Worm (Caenorhabditis elegans): ENCODE results near the gene cng-3.

DNA sequence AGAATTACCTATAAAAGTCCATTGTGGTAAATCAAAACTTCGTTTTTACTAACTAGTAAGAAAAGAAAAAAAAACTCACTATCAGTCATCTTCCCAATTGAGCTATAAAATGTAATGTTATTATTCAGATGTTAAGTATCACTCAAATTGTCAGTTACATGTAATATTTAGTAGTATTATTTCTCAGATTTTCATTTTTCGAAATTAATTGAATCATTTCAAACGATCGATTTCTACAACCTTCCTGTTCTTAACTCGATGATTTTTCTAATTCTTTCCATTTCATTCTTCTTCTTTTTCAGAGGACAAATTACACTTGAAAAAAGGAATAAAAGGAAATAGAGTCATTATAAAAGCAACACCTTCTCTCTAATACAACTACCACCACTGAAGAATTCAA is 52.9 kb downstream of the cng-3 start, which contains the start of gene F59B8.1:
- no peak for TF ChIP-seq flt-1 (GFP tag; IDR thresholded peaks at IDR 0.05)
- TF ChIP-seq ztf-23 (GFP tag; IDR thresholded peaks at IDR 0.05), result no peak
- no peak for TF ChIP-seq ref-1 (GFP tag; conservative IDR thresholded peaks at IDR 0.05)
- TF ChIP-seq T22C8.4 (GFP tag; IDR thresholded peaks at IDR 0.05), result no peak
- TF ChIP-seq med-1 (GFP tag; optimal IDR thresholded peaks at IDR 0.05; ENCODE audit: insufficient read depth), result no peak
- no peak for TF ChIP-seq tab-1 (GFP tag; IDR thresholded peaks at IDR 0.05)
- no peak for TF ChIP-seq ztf-29 (GFP tag; IDR thresholded peaks at IDR 0.05)

Measured in whole organism, midembryonic.